Fruit fly (Drosophila melanogaster): ENCODE measurements around the gene CG10300.

CG10300 gene

DNA sequence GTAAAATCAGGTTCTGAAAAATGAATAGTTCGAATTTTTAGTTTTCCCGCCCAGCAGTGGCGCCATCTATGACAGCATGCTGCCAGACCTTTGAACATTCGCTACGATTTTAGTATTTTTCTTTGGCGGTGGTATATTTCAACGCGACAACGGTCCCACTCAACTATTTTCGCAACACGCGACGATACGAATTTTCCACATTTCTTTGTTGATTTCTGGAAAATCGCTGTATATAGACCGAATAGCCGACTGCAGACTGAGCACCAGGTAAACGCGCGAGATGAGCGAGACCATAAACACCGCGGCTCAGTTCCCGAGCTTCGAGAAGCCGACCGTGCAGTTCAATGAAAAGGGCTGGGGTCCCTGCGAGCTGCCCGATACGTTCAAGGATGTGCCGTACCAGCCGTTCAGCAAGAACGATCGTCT is 31.4 kb upstream of the CG10300 start, which contains the start of gene eIF3d1:
Gene eIF3d1 (plus strand): TSS at position 129 of the 426 bp plus-strand sequence.
- TF ChIP-seq h (optimal IDR thresholded peaks at IDR 0.05) = no peak
- no peak for TF ChIP-seq Myc (optimal IDR thresholded peaks at IDR 0.05)
- TF ChIP-seq ttk (optimal IDR thresholded peaks at IDR 0.05) = no peak
- no peak for TF ChIP-seq psq (optimal IDR thresholded peaks at IDR 0.05)
- no peak for TF ChIP-seq insv (optimal IDR thresholded peaks at IDR 0.05)
- no peak for TF ChIP-seq Sin3A (optimal IDR thresholded peaks at IDR 0.05)

dm6 chr3R:23682203-23682602 is 29.1 kb upstream of the CG10300 start, which contains the start of gene CG16710:
Gene CG16710 (plus strand): TSS chr3R:23682503.
- TF ChIP-seq Myc (optimal IDR thresholded peaks at IDR 0.05) = no peak
- TF ChIP-seq h (optimal IDR thresholded peaks at IDR 0.05) = no peak
- TF ChIP-seq psq (optimal IDR thresholded peaks at IDR 0.05) = no peak
- no peak for TF ChIP-seq insv (optimal IDR thresholded peaks at IDR 0.05)
- no peak for TF ChIP-seq Sin3A (optimal IDR thresholded peaks at IDR 0.05)
- TF ChIP-seq ttk (optimal IDR thresholded peaks at IDR 0.05) = no peak

DNA sequence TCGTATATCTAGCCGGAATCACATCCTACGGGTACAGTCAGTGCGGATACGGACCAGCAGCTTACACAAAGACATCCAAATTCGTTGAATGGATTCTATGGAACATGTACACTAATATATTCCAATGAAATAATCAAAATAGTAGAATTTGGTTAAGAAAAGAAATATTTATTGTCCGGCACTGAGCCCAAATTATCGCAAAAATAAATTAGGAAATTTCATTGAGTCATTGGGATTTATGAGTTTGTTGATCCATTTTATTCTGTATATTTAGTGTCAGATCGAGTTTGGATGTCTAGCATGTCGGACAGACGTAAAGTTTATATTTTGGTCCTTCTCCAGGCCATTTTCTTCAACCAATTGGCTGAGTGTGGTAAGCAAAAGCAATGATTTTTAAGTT is 27.6 kb upstream of the CG10300 start, which contains the start of gene CG18754:
Gene CG18754 (plus strand): TSS at position 301 of the 400 bp plus-strand sequence.
- no peak for TF ChIP-seq Myc (optimal IDR thresholded peaks at IDR 0.05)
- TF ChIP-seq insv (optimal IDR thresholded peaks at IDR 0.05) = no peak
- TF ChIP-seq psq (optimal IDR thresholded peaks at IDR 0.05) = no peak
- TF ChIP-seq ttk (optimal IDR thresholded peaks at IDR 0.05) = no peak
- TF ChIP-seq h (optimal IDR thresholded peaks at IDR 0.05) = no peak
- TF ChIP-seq Sin3A (optimal IDR thresholded peaks at IDR 0.05) = no peak

DNA sequence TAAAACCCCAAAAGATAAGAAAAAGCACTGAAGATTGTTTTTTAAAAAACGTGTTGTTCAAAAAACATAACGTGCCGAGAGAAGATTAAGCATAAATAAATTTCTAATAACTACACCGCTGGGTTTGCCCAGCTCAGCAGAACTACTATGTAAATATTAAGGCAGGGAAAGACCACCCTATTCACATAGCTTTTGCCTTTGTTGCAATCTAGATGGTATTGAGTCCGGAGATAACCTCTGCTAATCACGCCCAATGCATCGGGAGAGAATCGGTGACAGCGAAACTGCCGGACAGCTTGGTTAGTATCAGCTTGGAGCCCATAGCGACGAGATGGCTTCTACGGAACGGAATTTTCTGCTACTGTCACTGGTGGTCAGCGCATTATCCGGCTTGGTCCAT is 25.4 kb upstream of the CG10300 start, which contains the start of gene SPE:
Gene SPE (plus strand): TSS at position 301 of the 400 bp plus-strand sequence.
- TF ChIP-seq h (optimal IDR thresholded peaks at IDR 0.05) (no peak), Myc (optimal IDR thresholded peaks at IDR 0.05) (no peak), insv (optimal IDR thresholded peaks at IDR 0.05) (no peak), ttk (optimal IDR thresholded peaks at IDR 0.05) (no peak), psq (optimal IDR thresholded peaks at IDR 0.05) (no peak), Sin3A (optimal IDR thresholded peaks at IDR 0.05) (no peak)

dm6 chr3R:23686924-23687323 is 24.4 kb upstream of the CG10300 start:
- no peak for TF ChIP-seq Sin3A (optimal IDR thresholded peaks at IDR 0.05)
- TF ChIP-seq h (optimal IDR thresholded peaks at IDR 0.05) = no peak
- TF ChIP-seq Myc (optimal IDR thresholded peaks at IDR 0.05) = no peak
- no peak for TF ChIP-seq ttk (optimal IDR thresholded peaks at IDR 0.05)
- TF ChIP-seq psq (optimal IDR thresholded peaks at IDR 0.05) = no peak
- no peak for TF ChIP-seq insv (optimal IDR thresholded peaks at IDR 0.05)

DNA sequence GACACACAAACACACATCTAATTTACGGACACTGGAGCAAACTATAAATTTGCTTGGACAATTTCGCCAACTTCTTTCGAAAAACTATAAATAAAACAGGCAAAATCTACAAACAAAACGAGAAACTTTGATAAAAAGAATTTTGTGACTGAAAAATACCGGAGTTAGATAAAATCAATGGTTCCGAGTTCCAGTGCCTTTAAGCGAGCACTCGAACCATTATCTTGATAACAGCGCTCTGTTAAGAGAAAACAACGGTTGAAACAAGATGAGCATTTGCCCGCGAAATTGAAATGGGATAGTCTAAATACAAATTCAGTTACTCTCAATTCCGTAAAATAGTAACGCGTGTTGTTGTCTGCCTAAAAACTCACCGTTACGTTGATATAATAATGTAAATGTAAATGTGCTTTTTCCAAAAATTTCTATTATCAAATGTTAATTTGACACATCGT is 16.7 kb upstream of the CG10300 start, which contains the start of gene CG10254:
Gene CG10254 (minus strand): TSS at position 405 of the 455 bp plus-strand sequence.
- no peak for TF ChIP-seq ttk (optimal IDR thresholded peaks at IDR 0.05)
- no peak for TF ChIP-seq h (optimal IDR thresholded peaks at IDR 0.05)
- TF ChIP-seq insv (optimal IDR thresholded peaks at IDR 0.05) = no peak
- no peak for TF ChIP-seq psq (optimal IDR thresholded peaks at IDR 0.05)
- no peak for TF ChIP-seq Sin3A (optimal IDR thresholded peaks at IDR 0.05)
- no peak for TF ChIP-seq Myc (optimal IDR thresholded peaks at IDR 0.05)

DNA sequence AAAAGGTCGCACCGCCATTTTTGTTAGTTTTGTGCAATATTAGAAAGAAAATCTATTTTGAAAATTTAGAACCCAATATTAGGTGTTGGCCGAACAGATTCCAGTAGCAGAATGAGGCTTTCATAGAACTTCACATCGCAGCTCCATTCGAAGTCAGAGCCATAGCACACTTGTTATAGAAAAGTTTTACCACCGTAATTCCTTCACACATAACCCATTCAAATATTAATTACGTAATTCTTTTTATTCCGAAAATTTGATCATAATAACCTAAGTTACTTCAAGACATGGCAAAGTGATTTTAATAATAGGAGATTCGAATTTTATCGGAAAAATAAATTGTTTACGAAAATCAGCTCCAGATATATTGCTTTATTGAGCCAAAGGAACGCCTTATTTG is 15.2 kb upstream of the CG10300 start, which contains the start of gene CG10252:
Gene CG10252 (minus strand): TSS at position 101 of the 400 bp plus-strand sequence.
- TF ChIP-seq Myc (optimal IDR thresholded peaks at IDR 0.05) = no peak
- no peak for TF ChIP-seq insv (optimal IDR thresholded peaks at IDR 0.05)
- TF ChIP-seq h (optimal IDR thresholded peaks at IDR 0.05) = no peak
- TF ChIP-seq Sin3A (optimal IDR thresholded peaks at IDR 0.05) = no peak
- no peak for TF ChIP-seq psq (optimal IDR thresholded peaks at IDR 0.05)
- TF ChIP-seq ttk (optimal IDR thresholded peaks at IDR 0.05) = no peak

dm6 chr3R:23698835-23699234 is 12.5 kb upstream of the CG10300 start, which contains the start of gene prt:
Gene prt (minus strand): TSS chr3R:23699027.
- TF ChIP-seq ttk (optimal IDR thresholded peaks at IDR 0.05) (no peak), insv (optimal IDR thresholded peaks at IDR 0.05) (no peak), h (optimal IDR thresholded peaks at IDR 0.05) (no peak), psq (optimal IDR thresholded peaks at IDR 0.05) (no peak), Sin3A (optimal IDR thresholded peaks at IDR 0.05) (no peak), Myc (optimal IDR thresholded peaks at IDR 0.05) (no peak)

dm6 chr3R:23700304-23700767 is 11.0 kb upstream of the CG10300 start, which contains the start of the genes CG31468 and Gba1a:
Gene CG31468 (minus strand): TSS chr3R:23700354.
Gene Gba1a (plus strand): TSS chr3R:23700621.
- no peak for TF ChIP-seq Myc (optimal IDR thresholded peaks at IDR 0.05)
- no peak for TF ChIP-seq ttk (optimal IDR thresholded peaks at IDR 0.05)
- no peak for TF ChIP-seq psq (optimal IDR thresholded peaks at IDR 0.05)
- TF ChIP-seq Sin3A (optimal IDR thresholded peaks at IDR 0.05) = no peak
- no peak for TF ChIP-seq insv (optimal IDR thresholded peaks at IDR 0.05)
- TF ChIP-seq h (optimal IDR thresholded peaks at IDR 0.05) = no peak

dm6 chr3R:23702461-23702860 is 8.9 kb upstream of the CG10300 start, which contains the start of gene Qsox4:
Gene Qsox4 (plus strand): TSS chr3R:23702761.
- TF ChIP-seq Sin3A (optimal IDR thresholded peaks at IDR 0.05) (no peak), insv (optimal IDR thresholded peaks at IDR 0.05) (no peak), psq (optimal IDR thresholded peaks at IDR 0.05) (no peak), Myc (optimal IDR thresholded peaks at IDR 0.05) (no peak), ttk (optimal IDR thresholded peaks at IDR 0.05) (no peak), h (optimal IDR thresholded peaks at IDR 0.05) (no peak)

DNA sequence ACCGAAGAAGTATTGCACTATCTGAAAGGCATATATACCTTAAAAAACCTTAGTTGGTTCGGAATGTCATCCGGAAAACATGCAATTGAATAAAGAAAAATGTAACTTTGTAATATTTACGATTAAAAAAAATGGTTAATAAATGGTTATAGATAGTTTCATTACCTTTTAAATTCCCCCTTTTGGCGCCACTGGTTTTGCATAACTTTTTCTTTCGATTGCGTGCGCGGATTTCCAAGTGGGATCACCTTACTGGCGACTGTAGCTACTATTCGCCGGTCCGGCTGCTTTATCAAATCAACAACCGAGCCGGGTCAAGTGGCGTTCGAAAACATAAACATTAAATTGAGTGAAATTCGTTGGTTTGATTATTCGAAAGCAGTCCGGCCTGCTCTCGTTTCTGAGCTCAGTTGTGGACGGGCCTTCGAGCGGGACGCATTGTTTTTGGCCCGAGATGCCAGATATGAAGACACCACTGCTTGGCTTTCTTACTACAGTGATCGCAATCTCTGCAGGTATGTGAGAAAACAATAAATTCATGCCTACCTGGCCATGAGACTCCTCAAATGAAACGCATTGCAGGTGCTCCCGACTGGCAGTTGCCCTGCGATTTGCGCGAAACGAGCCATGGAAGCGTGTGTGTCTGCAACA is 6.8 kb upstream of the CG10300 start, which contains the start of gene Gba1b:
Gene Gba1b (plus strand): TSS at position 422 of the 651 bp plus-strand sequence.
- no peak for TF ChIP-seq h (optimal IDR thresholded peaks at IDR 0.05)
- TF ChIP-seq Myc (optimal IDR thresholded peaks at IDR 0.05) = no peak
- no peak for TF ChIP-seq insv (optimal IDR thresholded peaks at IDR 0.05)
- no peak for TF ChIP-seq ttk (optimal IDR thresholded peaks at IDR 0.05)
- TF ChIP-seq Sin3A (optimal IDR thresholded peaks at IDR 0.05) = no peak
- TF ChIP-seq psq (optimal IDR thresholded peaks at IDR 0.05) = no peak
